Worm (Caenorhabditis elegans) whole organism, young adult: ENCODE results near the gene thn-4.

Experiments
- D2030.7 ChIP-seq: fragments of 200-800 bp; sonication (Bioruptor generic); IDR thresholded peaks from 2 replicates; pipeline ENCODE4 v1.3.6; 2022; ENCODE audit warnings: missing genetic modification reagents, missing genetic modification characterization, missing compliant biosample characterization
- K11D2.4 ChIP-seq: fragments of 200-800 bp; sonication (Bioruptor generic); IDR thresholded peaks from 2 replicates; pipeline ENCODE4 v1.3.6; 2022; ENCODE audit warnings: missing genetic modification reagents, missing genetic modification characterization, missing compliant biosample characterization
- Y53F4B.3 ChIP-seq: fragments of 200-800 bp; sonication (Bioruptor generic); IDR thresholded peaks from 2 replicates; pipeline ENCODE4 v1.3.6; 2022; ENCODE audit warnings: missing genetic modification reagents, missing genetic modification characterization, missing compliant biosample characterization
- ama-1 ChIP-seq, 3 experiments: fragments of 150-350 bp in 1 of 3; sonication (generic microtip) in 2 of 3; optimal IDR thresholded peaks; 2 replicates each; lab custom pipeline; 2014 to 2018; ENCODE audit warnings: missing biosample characterization in 2 of 3, missing genetic modification characterization in 2 of 3, missing genetic modification reagents in 2 of 3
- gei-17 ChIP-seq: fragments of 200-800 bp; sonication (Bioruptor generic); optimal IDR thresholded peaks from 2 replicates; lab custom pipeline; 2018; ENCODE audit warnings: mild to moderate bottlenecking, missing genetic modification characterization, missing compliant biosample characterization
- sea-2 ChIP-seq: fragments of 200-800 bp; sonication (Bioruptor generic); IDR thresholded peaks from 2 replicates; pipeline ENCODE4 v1.3.6; 2022; ENCODE audit warnings: missing genetic modification characterization, missing compliant biosample characterization
- snpc-4 ChIP-seq, 5 experiments: fragments of 150-350 bp in 1 of 5; sonication (generic microtip) in 4 of 5; optimal IDR thresholded peaks; 2 replicates each; lab custom pipeline; 2014 to 2018; ENCODE audit warnings: missing genetic modification characterization in 5 of 5, missing biosample characterization in 3 of 5, antibody characterized with exemption in 2 of 5, mild to moderate bottlenecking in 2 of 5, missing compliant biosample characterization in 2 of 5, missing genotype in 2 of 5, moderate library complexity in 2 of 5, missing genetic modification reagents in 1 of 5

DNA sequence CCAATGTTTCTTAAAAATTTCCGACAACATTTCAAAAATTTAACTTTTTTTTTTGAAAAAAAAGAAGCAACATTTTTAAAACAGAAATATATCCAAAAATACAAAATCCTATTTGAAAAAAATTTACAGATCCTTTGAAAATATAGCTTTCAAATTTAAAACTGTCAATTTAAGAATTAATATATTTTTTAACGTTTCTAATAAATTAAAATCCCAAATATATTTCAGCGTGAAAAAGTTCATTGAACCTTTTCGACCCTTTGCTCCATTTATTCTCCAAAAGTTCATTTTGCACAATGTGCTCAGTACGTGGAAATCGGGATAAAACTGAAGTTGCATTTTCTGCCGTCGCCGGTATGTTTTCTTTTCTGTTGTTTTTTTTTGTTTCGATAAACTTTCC, 38.4 kb downstream of the thn-4 start, which contains the start of gene phy-3:
- TF ChIP-seq ama-1 (optimal IDR thresholded peaks at IDR 0.05; lab: Kevin White, UChicago) (no peak), ama-1 (GFP tag; optimal IDR thresholded peaks at IDR 0.05; lab: Kevin White, UChicago) (no peak), Y53F4B.3 (GFP tag; lab: Robert Waterston, UW) (no peak), gei-17 (GFP tag; lab: Kevin White, UChicago) (no peak), D2030.7 (no peak), sea-2 (GFP tag; lab: Robert Waterston, UW) (no peak), K11D2.4 (GFP tag; lab: Robert Waterston, UW) (no peak), snpc-4 (GFP tag; optimal IDR thresholded peaks at IDR 0.05; lab: Kevin White, UChicago) (no peak), snpc-4 (tag; optimal IDR thresholded peaks at IDR 0.05; lab: Kevin White, UChicago) (no peak)
